Fruit fly (Drosophila melanogaster): ENCODE data around the gene klar.
A peak's percentile ranks its signal among the peaks of the same experiment; 100 is the strongest.

DNA sequence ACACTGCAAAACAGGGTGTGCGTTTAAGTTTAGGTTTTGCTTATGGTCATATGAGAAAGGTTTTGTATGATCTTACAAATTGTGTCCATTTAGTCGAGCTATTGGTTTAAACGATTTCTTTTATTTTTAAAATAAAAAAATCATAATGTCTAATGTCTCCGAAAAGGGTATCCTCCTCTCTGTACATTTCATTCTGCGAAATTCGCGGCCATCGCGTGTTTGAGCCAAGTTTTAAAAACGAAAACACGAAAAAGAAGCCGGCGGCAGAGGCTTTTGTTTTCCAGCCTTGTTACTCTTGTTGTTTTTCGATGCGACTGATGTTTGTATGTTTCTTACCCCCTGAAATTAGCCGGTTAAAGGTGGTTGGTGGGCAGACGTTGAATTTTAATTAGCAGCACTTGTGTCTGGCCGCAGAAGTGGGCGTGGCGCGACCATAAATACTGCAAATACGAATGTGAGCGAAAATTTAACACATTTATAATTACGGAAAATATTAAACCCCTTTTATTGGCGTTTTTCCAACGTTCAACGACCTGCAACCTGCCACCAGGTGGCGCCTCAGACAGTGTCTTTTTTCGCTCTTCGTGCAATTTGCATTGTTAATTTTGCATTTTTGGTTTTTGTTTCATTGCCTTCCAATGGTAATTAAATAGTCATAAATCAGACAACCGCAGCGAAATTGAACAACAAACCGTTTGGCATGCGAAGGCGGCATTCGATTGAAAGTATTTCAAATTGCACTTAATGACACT is 19.8 kb downstream of the klar start:
- TF ChIP-seq acj6 (GFP tag; optimal IDR thresholded peaks at IDR 0.05), result no peak
- TF ChIP-seq Blimp-1 (GFP tag; optimal IDR thresholded peaks at IDR 0.05), result no peak
- TF ChIP-seq OdsH (GFP tag; optimal IDR thresholded peaks at IDR 0.05), result peak; percentile 3

All from whole organism, prepupa.